Fruit fly (Drosophila melanogaster): ENCODE data around the gene Ada2b.

The Ada2b gene

DNA sequence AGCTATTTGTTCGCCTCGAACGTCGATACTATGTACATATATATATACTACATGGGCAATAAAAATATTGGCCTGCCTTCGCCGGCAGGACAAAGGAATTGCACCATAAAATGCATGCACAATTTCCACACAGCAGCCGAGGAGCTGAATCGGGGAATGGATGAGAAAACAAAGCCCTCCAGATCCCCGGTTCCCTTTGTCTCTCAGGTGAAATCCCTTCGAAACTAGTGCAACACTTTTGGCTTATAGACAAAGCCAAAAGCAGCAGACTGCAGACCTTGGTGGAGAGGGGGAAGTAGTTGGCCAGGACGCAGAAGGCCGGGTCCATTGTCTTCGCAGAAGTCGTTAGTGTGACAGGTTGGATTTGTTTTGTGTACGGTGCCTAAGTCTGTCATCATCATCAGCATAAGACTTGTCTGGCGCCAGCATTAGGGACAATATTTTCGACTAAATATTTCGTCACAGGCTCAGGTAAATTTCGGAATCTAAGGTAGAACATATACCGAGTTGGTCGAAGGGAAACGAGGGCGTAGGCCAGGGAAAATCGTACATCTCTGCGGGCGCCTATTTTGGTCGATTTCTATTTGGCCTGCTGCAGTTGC, 34.9 kb downstream of the Ada2b start:
- TF ChIP-seq Sin3A (optimal IDR thresholded peaks at IDR 0.05) = no peak
- TF ChIP-seq Myc (optimal IDR thresholded peaks at IDR 0.05) = no peak
- no peak for TF ChIP-seq h (optimal IDR thresholded peaks at IDR 0.05)
- no peak for TF ChIP-seq psq (optimal IDR thresholded peaks at IDR 0.05)
- no peak for TF ChIP-seq insv (optimal IDR thresholded peaks at IDR 0.05)
- no peak for TF ChIP-seq ttk (optimal IDR thresholded peaks at IDR 0.05)

DNA sequence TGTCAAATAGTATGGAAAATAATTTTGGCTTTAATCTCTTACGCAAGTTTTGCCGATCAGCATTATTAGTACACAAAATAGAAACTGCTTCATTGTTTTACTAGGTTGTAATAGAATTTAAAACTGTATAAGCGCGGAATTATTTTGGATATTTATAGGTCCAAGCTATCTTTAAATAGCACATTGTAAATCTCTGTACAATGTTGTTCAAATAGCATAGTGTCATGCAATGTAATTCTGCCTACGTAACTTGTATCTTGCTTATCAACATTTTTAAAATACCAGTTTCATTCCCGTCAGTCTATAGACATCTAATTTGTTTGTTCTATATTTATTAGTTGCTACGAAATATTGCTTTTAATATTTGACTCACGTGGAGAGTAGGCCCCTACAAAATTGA, 35.6 kb downstream of the Ada2b start, which contains the start of gene CheA84a:
Gene CheA84a, minus strand, starts transcription at position 101 of the 400 bp plus-strand sequence.
- TF ChIP-seq h (optimal IDR thresholded peaks at IDR 0.05) (no peak), Myc (optimal IDR thresholded peaks at IDR 0.05) (no peak), insv (optimal IDR thresholded peaks at IDR 0.05) (no peak), ttk (optimal IDR thresholded peaks at IDR 0.05) (no peak), psq (optimal IDR thresholded peaks at IDR 0.05) (no peak), Sin3A (optimal IDR thresholded peaks at IDR 0.05) (no peak)

DNA sequence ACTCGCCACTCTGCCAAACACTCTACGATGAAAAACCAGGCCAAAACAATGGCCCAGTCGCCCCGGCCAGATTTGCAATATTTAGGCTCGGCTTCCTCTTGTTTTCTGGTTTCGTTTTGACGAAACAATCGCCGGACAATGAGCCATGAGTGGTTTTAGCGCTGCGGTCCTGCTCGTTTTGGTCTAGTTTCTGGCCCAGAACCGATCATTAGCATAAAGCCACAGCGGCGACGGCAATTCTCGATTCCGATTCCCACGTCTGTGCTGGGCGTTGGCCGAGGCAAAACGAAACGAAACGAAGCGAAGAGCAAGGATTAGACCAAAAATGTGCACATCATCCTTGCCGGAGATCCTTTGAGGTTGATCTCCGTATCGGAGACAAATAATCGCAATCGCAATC, 36.9 kb downstream of the Ada2b start:
- TF ChIP-seq ttk (optimal IDR thresholded peaks at IDR 0.05) = no peak
- TF ChIP-seq psq (optimal IDR thresholded peaks at IDR 0.05) = no peak
- TF ChIP-seq h (optimal IDR thresholded peaks at IDR 0.05) = no peak
- TF ChIP-seq Sin3A (optimal IDR thresholded peaks at IDR 0.05) = no peak
- TF ChIP-seq Myc (optimal IDR thresholded peaks at IDR 0.05) = no peak
- TF ChIP-seq insv (optimal IDR thresholded peaks at IDR 0.05) = no peak

DNA sequence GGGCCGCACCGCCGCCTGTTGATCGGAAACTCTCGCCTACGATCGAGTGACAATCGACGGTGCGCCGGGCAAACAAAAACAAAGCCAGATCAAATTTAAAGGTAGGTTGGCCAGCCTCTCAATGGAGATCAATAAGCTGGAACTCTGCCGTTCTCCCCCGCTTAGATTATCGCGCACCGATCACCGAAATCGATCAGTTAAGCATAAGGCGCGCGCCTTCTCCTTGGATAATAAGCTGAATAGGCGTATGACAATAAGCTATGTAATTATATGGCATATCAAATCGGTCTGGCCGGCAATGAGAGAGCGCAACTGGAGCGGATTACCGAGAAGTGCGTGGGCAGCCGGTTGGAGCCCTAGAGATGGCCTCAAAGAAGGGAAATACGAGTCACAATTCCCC, 42.0 kb downstream of the Ada2b start:
- TF ChIP-seq h (optimal IDR thresholded peaks at IDR 0.05) (no peak), Sin3A (optimal IDR thresholded peaks at IDR 0.05) (no peak), Myc (optimal IDR thresholded peaks at IDR 0.05) (no peak), psq (optimal IDR thresholded peaks at IDR 0.05) (no peak), ttk (optimal IDR thresholded peaks at IDR 0.05) (no peak), insv (optimal IDR thresholded peaks at IDR 0.05) (no peak)

DNA sequence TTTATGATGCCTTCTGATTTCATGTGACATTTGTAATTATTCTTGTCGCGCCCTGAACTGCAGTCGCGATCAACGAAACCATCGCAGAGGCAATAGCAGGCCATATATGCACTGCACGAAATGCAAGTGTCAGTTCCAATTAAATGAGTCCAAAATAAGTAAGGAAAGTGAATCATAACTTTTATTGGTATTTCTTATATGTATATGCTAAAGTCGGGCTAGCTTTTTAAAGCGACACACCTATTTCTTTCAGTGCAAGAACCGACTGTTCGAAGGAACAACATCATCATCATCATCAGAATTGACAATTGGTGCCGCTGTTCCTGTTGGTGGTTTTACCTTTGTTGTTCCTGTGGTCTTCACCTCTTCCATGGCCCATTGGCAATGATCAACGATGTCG, 43.2 kb downstream of the Ada2b start:
- TF ChIP-seq ttk (optimal IDR thresholded peaks at IDR 0.05) (no peak), psq (optimal IDR thresholded peaks at IDR 0.05) (no peak), insv (optimal IDR thresholded peaks at IDR 0.05) (no peak), Sin3A (optimal IDR thresholded peaks at IDR 0.05) (no peak), h (optimal IDR thresholded peaks at IDR 0.05) (no peak), Myc (optimal IDR thresholded peaks at IDR 0.05) (no peak)

DNA sequence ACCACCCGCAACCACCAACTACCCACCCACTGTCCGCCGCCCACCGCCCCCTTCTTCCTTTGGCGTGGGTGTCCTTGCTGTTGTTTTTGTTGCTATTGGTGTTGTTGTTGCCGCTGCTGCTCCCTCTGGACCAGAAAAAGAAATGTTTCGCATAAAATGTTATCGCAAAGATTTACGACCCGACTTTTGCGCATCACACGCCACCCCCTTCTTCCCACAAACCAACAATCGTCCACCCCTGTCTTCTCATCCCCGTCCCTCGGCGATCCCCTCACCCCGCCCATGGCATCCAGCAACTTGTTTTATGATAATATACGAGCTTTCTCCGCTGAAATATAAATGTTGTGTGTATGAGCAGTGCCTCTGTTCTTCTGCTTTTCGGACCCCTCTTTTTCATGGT, 45.3 kb downstream of the Ada2b start:
- no peak for TF ChIP-seq Myc (optimal IDR thresholded peaks at IDR 0.05)
- TF ChIP-seq ttk (optimal IDR thresholded peaks at IDR 0.05) = no peak
- no peak for TF ChIP-seq psq (optimal IDR thresholded peaks at IDR 0.05)
- TF ChIP-seq Sin3A (optimal IDR thresholded peaks at IDR 0.05) = no peak
- no peak for TF ChIP-seq insv (optimal IDR thresholded peaks at IDR 0.05)
- TF ChIP-seq h (optimal IDR thresholded peaks at IDR 0.05) = no peak

DNA sequence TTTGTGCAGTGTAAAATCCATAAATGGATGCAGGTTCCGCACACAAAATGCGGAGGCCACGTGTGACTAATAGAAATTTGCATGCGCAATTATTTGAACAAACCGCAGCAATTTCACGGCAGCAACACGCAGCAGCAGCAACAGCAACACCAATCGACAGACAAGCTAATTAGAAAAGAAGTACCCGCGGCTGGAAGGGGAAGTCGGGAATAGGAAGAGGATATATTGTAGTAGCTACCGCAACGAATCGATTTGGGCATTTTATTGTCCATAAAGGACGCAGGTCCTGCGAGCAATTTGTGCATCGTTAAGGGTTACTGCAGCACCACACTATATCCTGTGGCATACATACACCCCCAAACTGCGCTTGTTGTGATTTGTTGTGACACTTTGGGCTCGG, 47.2 kb downstream of the Ada2b start:
- TF ChIP-seq insv (optimal IDR thresholded peaks at IDR 0.05) = no peak
- no peak for TF ChIP-seq Myc (optimal IDR thresholded peaks at IDR 0.05)
- no peak for TF ChIP-seq psq (optimal IDR thresholded peaks at IDR 0.05)
- no peak for TF ChIP-seq h (optimal IDR thresholded peaks at IDR 0.05)
- TF ChIP-seq Sin3A (optimal IDR thresholded peaks at IDR 0.05) = no peak
- no peak for TF ChIP-seq ttk (optimal IDR thresholded peaks at IDR 0.05)

DNA sequence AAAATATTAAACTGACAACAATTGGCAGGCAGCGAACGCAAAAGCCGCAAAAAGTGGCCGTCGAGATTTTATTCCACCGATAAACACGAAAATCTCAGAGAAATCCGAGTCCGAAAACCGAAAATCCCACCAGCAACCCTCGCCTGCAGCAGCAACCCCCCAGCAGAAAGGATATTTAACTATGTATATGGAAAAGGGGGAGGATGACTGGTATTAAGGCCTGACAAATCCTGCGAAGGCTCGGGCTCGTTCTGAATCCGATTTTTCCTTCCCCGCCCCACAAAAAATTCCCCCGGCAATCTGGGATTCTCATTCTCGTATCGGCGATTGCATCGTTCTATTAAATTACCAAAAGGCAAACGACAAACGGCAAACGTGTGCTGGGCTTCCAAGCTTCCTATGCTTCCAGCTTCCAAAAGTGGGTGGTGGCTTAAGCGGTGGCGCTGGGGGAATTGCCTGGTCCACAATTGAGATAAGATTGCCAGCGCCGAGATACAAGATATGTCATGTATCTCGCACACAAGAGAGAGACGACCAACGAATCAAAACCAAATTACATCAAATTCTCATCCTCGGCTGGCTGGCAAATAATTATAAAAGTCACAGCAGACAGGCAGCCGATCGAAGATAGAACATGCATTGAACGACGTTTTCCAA, 47.9 kb downstream of the Ada2b start:
- TF ChIP-seq ttk (optimal IDR thresholded peaks at IDR 0.05) (no peak), h (optimal IDR thresholded peaks at IDR 0.05) (no peak), Sin3A (optimal IDR thresholded peaks at IDR 0.05) (no peak), insv (optimal IDR thresholded peaks at IDR 0.05) (no peak), psq (optimal IDR thresholded peaks at IDR 0.05) (no peak), Myc (optimal IDR thresholded peaks at IDR 0.05) (no peak)

DNA sequence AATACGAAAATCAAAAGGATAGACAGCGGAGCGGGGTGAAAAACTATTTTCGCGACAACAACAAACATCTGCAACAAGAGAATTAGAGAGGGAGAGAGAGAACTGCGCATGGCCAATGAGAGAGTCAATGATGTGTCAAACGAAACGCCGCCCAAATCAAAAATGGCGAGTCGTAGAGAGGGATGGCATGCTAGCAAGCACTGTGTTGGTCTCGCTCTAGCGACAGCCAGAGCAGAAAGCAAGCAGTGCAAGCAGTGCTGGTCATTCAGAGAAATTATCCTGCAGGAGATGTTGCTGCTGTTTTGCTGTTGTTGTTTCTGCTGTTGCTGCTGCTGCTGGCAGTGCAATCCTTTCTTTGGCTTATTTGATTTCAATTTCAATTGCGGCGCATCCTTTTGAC, 49.4 kb downstream of the Ada2b start:
- TF ChIP-seq ttk (optimal IDR thresholded peaks at IDR 0.05) (no peak), h (optimal IDR thresholded peaks at IDR 0.05) (no peak), Sin3A (optimal IDR thresholded peaks at IDR 0.05) (no peak)

DNA sequence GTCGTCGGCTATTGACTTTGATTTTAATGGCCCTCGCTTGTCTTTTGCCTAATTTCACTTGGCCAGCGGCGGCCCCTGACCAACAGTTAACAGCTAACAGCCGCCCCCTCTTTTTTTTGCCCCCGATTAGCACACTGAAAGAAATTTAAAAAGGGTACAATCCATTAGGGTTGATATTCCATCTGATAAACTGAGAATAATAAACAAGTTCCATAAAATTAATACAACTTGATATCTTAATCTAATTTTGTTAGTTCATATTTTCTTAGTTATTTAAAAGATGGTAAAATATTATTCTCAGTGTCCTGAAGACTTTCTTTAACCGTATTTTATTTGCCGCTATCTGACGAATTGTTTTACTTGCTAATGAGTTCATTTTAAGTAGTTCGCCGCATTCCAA, 50.8 kb downstream of the Ada2b start:
- no peak for TF ChIP-seq Sin3A (optimal IDR thresholded peaks at IDR 0.05)

DNA sequence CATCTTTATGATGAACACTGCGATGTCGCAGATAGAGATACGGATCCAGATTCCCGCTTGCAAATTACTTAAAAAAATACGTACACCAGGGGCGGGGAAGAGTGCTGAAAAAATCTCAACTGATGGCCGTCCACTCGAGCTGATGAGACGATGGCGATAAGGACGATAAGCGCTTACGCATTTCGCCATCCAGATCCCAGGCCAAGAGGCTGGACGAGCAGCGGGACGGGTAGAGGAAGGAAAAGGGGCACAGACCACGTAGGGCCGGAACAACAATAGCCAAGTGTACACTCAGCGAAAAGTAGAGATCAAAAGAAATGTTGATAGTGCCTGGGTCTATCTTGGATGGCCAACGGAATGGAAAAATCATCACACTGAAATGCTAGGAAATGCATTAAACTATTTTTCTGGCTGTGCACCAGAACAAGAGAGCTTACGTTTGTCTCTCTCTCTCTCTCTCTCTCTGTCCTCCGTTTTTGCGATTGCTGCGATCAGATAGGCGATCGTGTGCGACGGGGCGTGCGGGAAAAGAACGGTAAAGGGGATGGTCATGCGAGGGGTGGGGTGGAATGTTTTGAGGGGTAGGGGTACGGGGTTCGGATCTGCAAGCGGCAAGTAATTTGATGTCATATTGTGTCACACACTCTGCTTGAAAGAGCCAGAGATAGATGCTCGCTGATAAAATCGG, 52.7 kb downstream of the Ada2b start:
- TF ChIP-seq Sin3A (optimal IDR thresholded peaks at IDR 0.05) = no peak
- TF ChIP-seq ttk (optimal IDR thresholded peaks at IDR 0.05) = no peak
- no peak for TF ChIP-seq insv (optimal IDR thresholded peaks at IDR 0.05)
- TF ChIP-seq h (optimal IDR thresholded peaks at IDR 0.05) = no peak
- TF ChIP-seq Myc (optimal IDR thresholded peaks at IDR 0.05) = no peak
- TF ChIP-seq psq (optimal IDR thresholded peaks at IDR 0.05) = no peak
